Worm (Caenorhabditis elegans): Measurements from ENCODE around the gene hlh-15.

hlh-15 gene

DNA sequence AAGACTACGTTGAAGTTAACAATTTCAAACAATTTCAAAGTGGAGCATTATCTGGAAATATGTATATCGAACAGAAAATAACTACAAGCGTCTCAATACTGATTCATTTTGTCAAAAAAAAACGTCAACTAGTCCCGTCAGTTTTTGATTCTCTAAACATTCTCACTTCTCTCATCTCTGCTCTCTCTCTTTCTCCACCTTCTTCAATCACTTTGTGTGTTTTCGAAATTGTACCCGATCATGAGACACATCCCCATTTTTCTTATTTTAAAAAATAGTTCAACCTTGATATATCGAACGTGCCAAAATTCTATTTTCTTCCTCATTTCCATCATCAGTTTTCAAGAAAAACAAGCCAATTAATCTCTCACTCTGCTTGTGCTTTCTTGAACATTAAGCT, 32.4 kb downstream of the hlh-15 start:
- no peak for TF ChIP-seq unc-130 (tag; optimal IDR thresholded peaks at IDR 0.05)
- TF ChIP-seq zip-4 (GFP tag; optimal IDR thresholded peaks at IDR 0.05) = no peak
- TF ChIP-seq pag-3 (tag; optimal IDR thresholded peaks at IDR 0.05; ENCODE audit: borderline replicate concordance, insufficient read depth) = peak; percentile 7
- TF ChIP-seq nhr-20 (tag; optimal IDR thresholded peaks at IDR 0.05) = peak; percentile 12
- TF ChIP-seq nhr-85 (tag) = peak; percentile 73
- no peak for TF ChIP-seq lir-3 (tag; optimal IDR thresholded peaks at IDR 0.05; ENCODE audit: poor library complexity)
- no peak for TF ChIP-seq lin-39 (tag; optimal IDR thresholded peaks at IDR 0.05)
- no peak for TF ChIP-seq efl-3 (GFP tag; optimal IDR thresholded peaks at IDR 0.05)
- peak; percentile 48 for TF ChIP-seq nhr-71 (tag; optimal IDR thresholded peaks at IDR 0.05)
- peak; percentile 13 for TF ChIP-seq blmp-1 (tag; optimal IDR thresholded peaks at IDR 0.05)
- TF ChIP-seq skn-1 (tag; optimal IDR thresholded peaks at IDR 0.05) = peak; percentile 24
- TF ChIP-seq efl-1 (optimal IDR thresholded peaks at IDR 0.05) = no peak
- TF ChIP-seq efl-1 (GFP tag; optimal IDR thresholded peaks at IDR 0.05 in 1 of 2) = peak in 1 of 2 experiments; percentile 88
- peak in 1 of 2 experiments; percentile 19 for TF ChIP-seq lsy-2 (tag; optimal IDR thresholded peaks at IDR 0.05)
- TF ChIP-seq lin-14 (GFP tag; optimal IDR thresholded peaks at IDR 0.05) = peak; percentile 68
- TF ChIP-seq snu-23 (GFP tag; optimal IDR thresholded peaks at IDR 0.05) = peak; percentile 50
- peak in 1 of 2 experiments; percentile 15 for TF ChIP-seq lin-35 (GFP tag; optimal IDR thresholded peaks at IDR 0.05)
- TF ChIP-seq alr-1 (tag; optimal IDR thresholded peaks at IDR 0.05; ENCODE audit: borderline replicate concordance) = no peak

DNA sequence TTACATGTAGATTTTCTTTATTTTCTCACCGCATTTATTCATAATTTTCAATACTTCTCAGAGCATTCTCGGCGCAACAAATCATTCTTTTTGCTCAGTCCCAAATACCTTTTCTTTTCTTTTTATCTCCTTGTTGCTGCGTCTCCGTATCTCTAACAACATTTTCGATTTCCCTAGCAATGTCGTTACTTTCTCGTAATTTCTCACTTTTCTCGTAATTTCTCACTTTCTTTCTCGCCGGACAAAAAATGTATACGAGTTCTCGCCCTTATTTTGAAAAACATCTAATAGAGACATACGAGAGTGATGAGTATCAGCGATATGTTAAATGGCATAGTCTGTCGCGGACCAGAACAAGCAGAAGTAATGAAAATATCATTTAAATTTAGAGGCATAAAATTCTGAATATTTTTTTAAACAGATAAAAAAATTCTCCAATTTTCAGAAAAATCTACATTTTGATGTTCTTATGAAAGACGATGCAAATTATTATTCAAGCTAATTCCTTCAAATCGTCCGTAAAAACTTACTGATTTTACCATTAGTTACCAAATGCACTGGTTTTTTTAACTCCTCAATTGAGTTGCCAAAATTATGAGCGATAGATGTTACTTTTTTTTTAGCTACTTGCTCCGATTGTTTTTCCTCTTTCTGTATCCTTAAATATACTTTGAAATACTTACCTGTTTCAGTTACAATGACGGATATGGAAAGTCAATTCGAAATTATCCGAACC, 37.7 kb downstream of the hlh-15 start, which contains the start of gene F47G3.3:
F47G3.3 (plus strand) TSS at position 686 of the 736 bp plus-strand sequence.
- TF ChIP-seq lin-14 (GFP tag; optimal IDR thresholded peaks at IDR 0.05) = no peak
- TF ChIP-seq blmp-1 (tag; optimal IDR thresholded peaks at IDR 0.05) = peak; percentile 95
- TF ChIP-seq snpc-4 (tag; optimal IDR thresholded peaks at IDR 0.05) = no peak
- TF ChIP-seq aha-1 (tag; optimal IDR thresholded peaks at IDR 0.05) = no peak
- TF ChIP-seq lin-13 (GFP tag; optimal IDR thresholded peaks at IDR 0.05) = no peak
- TF ChIP-seq nhr-20 (tag; optimal IDR thresholded peaks at IDR 0.05) = no peak
- TF ChIP-seq mef-2 (tag; optimal IDR thresholded peaks at IDR 0.05) = no peak
- no peak for TF ChIP-seq efl-3 (GFP tag; optimal IDR thresholded peaks at IDR 0.05)
- TF ChIP-seq zag-1 (tag; optimal IDR thresholded peaks at IDR 0.05) = no peak

DNA sequence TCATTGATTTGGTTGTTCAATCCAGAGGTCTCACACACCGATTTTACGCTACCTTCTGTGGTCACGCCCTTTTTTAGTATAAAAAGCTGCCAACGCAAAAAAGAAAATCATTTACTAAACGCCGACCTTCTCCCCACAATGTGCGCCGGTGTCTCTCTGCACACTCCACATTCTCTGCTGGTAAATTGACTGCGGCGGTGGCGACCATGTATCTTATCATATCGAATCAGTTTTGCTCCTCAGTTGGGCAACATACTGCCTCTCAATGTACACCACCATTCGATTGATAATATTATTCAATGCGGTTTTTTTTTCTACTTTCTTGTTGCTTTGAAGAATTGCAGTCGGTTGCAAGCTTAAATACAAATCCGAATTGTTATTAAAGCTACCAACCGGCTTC, 41.0 kb downstream of the hlh-15 start:
- TF ChIP-seq lin-35 (GFP tag; optimal IDR thresholded peaks at IDR 0.05) = peak in 1 of 2 experiments; percentile 30
- TF ChIP-seq nhr-90 (tag; optimal IDR thresholded peaks at IDR 0.05; ENCODE audit: poor library complexity) = peak; percentile 10
- peak in 2 of 6 experiments; percentile 9 to 47 for TF ChIP-seq elt-3 (tag; optimal IDR thresholded peaks at IDR 0.05)
- TF ChIP-seq lin-14 (GFP tag; optimal IDR thresholded peaks at IDR 0.05) = peak; percentile 24
- peak; percentile 54 for TF ChIP-seq elt-2 (tag; optimal IDR thresholded peaks at IDR 0.05)
- no peak for TF ChIP-seq C16A3.4 (tag; optimal IDR thresholded peaks at IDR 0.05)

DNA sequence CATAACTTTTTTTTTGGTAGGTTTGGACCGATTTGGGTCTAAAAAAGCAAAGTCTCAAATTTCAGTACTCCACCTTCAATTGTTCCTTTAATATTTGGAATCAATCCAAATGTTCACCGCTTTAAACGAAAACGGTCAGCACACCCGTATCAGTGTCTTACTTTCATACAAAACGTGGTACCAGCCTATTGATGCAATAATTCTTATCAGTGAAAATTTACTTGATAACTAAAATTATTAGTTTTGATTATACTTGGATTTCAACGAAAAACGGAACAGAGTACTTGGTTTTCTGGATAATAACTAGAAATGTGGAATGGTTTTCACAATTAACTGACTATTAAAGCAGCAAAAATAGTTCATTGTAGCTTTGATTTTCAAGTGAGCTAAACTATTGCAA, 42.5 kb downstream of the hlh-15 start:
- TF ChIP-seq dpl-1 (GFP tag; optimal IDR thresholded peaks at IDR 0.05) = no peak
- peak; percentile 51 for TF ChIP-seq elt-2 (tag; optimal IDR thresholded peaks at IDR 0.05)

ce11 chrX:2369073-2369472, 44.1 kb downstream of the hlh-15 start:
- no peak for TF ChIP-seq nhr-77 (tag; optimal IDR thresholded peaks at IDR 0.05)
- TF ChIP-seq elt-2 (tag; optimal IDR thresholded peaks at IDR 0.05) = peak; percentile 11
- TF ChIP-seq nhr-19 (GFP tag; conservative IDR thresholded peaks at IDR 0.05) = no peak
- TF ChIP-seq mab-9 (GFP tag; IDR thresholded peaks at IDR 0.05) = no peak
